Worm (Caenorhabditis elegans): ENCODE measurements around the gene F26F2.8.

The F26F2.8 gene

DNA sequence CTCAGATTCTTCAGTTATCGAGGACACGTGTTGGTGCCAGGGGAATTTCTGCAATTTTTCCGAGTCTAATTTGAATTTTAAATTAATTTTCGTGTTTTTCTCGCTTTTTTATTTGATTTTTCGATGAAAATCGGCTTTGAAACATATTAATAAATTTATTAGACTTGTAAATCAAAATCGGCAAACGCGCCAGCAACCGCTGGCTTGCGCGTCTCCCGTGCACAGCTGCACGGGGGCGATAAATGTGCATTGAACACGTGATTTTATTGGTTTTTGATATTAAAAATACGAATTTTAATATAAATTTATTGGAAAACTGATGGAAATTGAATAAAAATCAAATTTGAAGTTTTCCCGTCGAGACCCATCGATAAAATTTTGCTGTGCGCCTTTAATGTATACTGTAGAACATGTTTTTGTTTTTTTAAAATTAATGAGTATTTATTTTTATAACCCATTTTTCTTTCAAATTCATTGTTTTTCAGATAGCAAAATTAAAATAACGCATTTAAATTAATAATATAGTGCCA lies 1.2 kb downstream of the F26F2.8 start, which contains the start of gene F26F2.7:
F26F2.7 (plus strand) TSS at position 480 of the 530 bp plus-strand sequence.
- TF ChIP-seq ztf-18 (tag; optimal IDR thresholded peaks at IDR 0.05) (peak; percentile 99), attf-5 (GFP tag; optimal IDR thresholded peaks at IDR 0.05) (peak; percentile 92), Y53F4B.3 (GFP tag; IDR thresholded peaks at IDR 0.05) (no peak), somi-1 (GFP tag; optimal IDR thresholded peaks at IDR 0.05) (peak; percentile 29), aptf-3 (GFP tag; IDR thresholded peaks at IDR 0.05) (no peak), F57A8.1 (GFP tag; optimal IDR thresholded peaks at IDR 0.05) (no peak), nhr-179 (tag; optimal IDR thresholded peaks at IDR 0.05) (no peak), ceh-40 (GFP tag; IDR thresholded peaks at IDR 0.05) (no peak), hlh-26 (GFP tag; conservative IDR thresholded peaks at IDR 0.05) (no peak), F37B4.10 (GFP tag; IDR thresholded peaks at IDR 0.05) (0 out of 2 replicates have a peak, but pooled peaks have one; percentile 20), tbp1 (GFP tag; optimal IDR thresholded peaks at IDR 0.05) (peak; percentile 72), chd-7 (tag; optimal IDR thresholded peaks at IDR 0.05) (peak; percentile 34), D2030.7 (GFP tag; IDR thresholded peaks at IDR 0.05) (peak; percentile 91), ceh-100 (GFP tag; IDR thresholded peaks at IDR 0.05) (no peak), egrh-3 (GFP tag; IDR thresholded peaks at IDR 0.05) (peak; percentile 58; the same call in 1 of the 2 replicates), mcd-1 (GFP tag; IDR thresholded peaks at IDR 0.05) (peak; percentile 88; the same call in 1 of the 2 replicates), atf-7 (tag; optimal IDR thresholded peaks at IDR 0.05) (peak; percentile 83), madf-6 (GFP tag; IDR thresholded peaks at IDR 0.05) (peak; percentile 99), pbrm-1 (GFP tag; IDR thresholded peaks at IDR 0.05) (peak; percentile 93), attf-6 (GFP tag; IDR thresholded peaks at IDR 0.05) (peak; percentile 79), C17E4.6 (GFP tag; IDR thresholded peaks at IDR 0.05) (peak; percentile 50; the same call in 1 of the 2 replicates), ztf-28 (GFP tag; IDR thresholded peaks at IDR 0.05) (no peak), fkh-3 (tag; optimal IDR thresholded peaks at IDR 0.05) (no peak), unc-130 (GFP tag; optimal IDR thresholded peaks at IDR 0.05) (peak; percentile 65), pha-4 (tag; optimal IDR thresholded peaks at IDR 0.05) (peak; percentile 48), K11D2.4 (GFP tag; IDR thresholded peaks at IDR 0.05) (peak; percentile 79), B0035.1 (tag; optimal IDR thresholded peaks at IDR 0.05) (peak; percentile 56), T26A5.8 (tag; optimal IDR thresholded peaks at IDR 0.05) (no peak), egl-18 (GFP tag; IDR thresholded peaks at IDR 0.05) (no peak), nhr-90 (tag; optimal IDR thresholded peaks at IDR 0.05) (no peak), C06A6.2 (GFP tag; conservative IDR thresholded peaks at IDR 0.05) (peak; percentile 64), B0261.1 (tag; optimal IDR thresholded peaks at IDR 0.05) (peak; percentile 25), ztf-6 (GFP tag; IDR thresholded peaks at IDR 0.05) (no peak), madf-8 (GFP tag; conservative IDR thresholded peaks at IDR 0.05) (peak; percentile 99), F57C9.4 (tag; optimal IDR thresholded peaks at IDR 0.05) (peak; percentile 32), lin-35 (GFP tag; optimal IDR thresholded peaks at IDR 0.05) (peak in 2 of 3 experiments; percentile 4 to 82), lsy-27 (tag; optimal IDR thresholded peaks at IDR 0.05; ENCODE audit: borderline replicate concordance, insufficient read depth) (no peak), lin-54 (GFP tag; optimal IDR thresholded peaks at IDR 0.05) (peak; percentile 88), let-607 (tag; optimal IDR thresholded peaks at IDR 0.05) (peak; percentile 33 to 81), snpc-4 (GFP tag; optimal IDR thresholded peaks at IDR 0.05) (no peak), snpc-4 (tag; optimal IDR thresholded peaks at IDR 0.05) (peak in 3 of 4 experiments; percentile 26 to 85 (median 79)), Y53G8AR.9 (GFP tag; conservative IDR thresholded peaks at IDR 0.05) (peak; percentile 88), hlh-12 (tag; optimal IDR thresholded peaks at IDR 0.05) (no peak), nhr-120 (GFP tag; IDR thresholded peaks at IDR 0.05) (no peak), Y67H2A.10 (GFP tag; conservative IDR thresholded peaks at IDR 0.05) (peak; percentile 63; the same call in 1 of the 2 replicates), sptf-2 (GFP tag; optimal IDR thresholded peaks at IDR 0.05) (peak; percentile 37), madf-10 (tag; optimal IDR thresholded peaks at IDR 0.05) (peak; percentile 78), F22D6.2 (tag; optimal IDR thresholded peaks at IDR 0.05) (peak; percentile 28), nhr-27 (tag; optimal IDR thresholded peaks at IDR 0.05) (no peak)
